Worm (Caenorhabditis elegans) whole organism, L2 larva: ENCODE results near the gene F17H10.2.

Experiments
- F13H6.1 ChIP-seq: sonication (generic microtip); optimal IDR thresholded peaks from 2 replicates; lab custom pipeline; 2016; ENCODE audit warnings: missing genetic modification characterization, missing compliant biosample characterization
- Y55F3AM.14 ChIP-seq: fragments of 200-800 bp; sonication (Bioruptor generic); optimal IDR thresholded peaks from 2 replicates; lab custom pipeline; 2018; ENCODE audit warnings: mild to moderate bottlenecking, missing genetic modification characterization, missing compliant biosample characterization
- alr-1 ChIP-seq: fragments of 150-350 bp; optimal IDR thresholded peaks from 2 replicates; lab custom pipeline; 2014; ENCODE audit warnings: missing biosample characterization, missing genetic modification characterization
- aly-2 ChIP-seq: fragments of 150-350 bp; optimal IDR thresholded peaks from 2 replicates; lab custom pipeline; 2014; ENCODE audit warnings: missing biosample characterization, missing genetic modification characterization
- blmp-1 ChIP-seq: sonication (generic microtip); optimal IDR thresholded peaks from 2 replicates; lab custom pipeline; 2017; ENCODE audit warnings: missing genetic modification characterization, mild to moderate bottlenecking, missing compliant biosample characterization, antibody characterized with exemption, moderate library complexity; ENCODE audit not compliant: insufficient read depth
- crh-2 ChIP-seq: sonication (generic microtip); optimal IDR thresholded peaks from 2 replicates; lab custom pipeline; 2017; ENCODE audit warnings: missing biosample characterization, missing genetic modification characterization
- dmd-4 ChIP-seq: sonication (generic microtip); optimal IDR thresholded peaks from 2 replicates; lab custom pipeline; 2017; ENCODE audit warnings: missing biosample characterization, missing genetic modification characterization
- egl-27 ChIP-seq: sonication (generic microtip); optimal IDR thresholded peaks from 3 replicates; lab custom pipeline; 2017; ENCODE audit warnings: missing biosample characterization, missing genetic modification reagents, missing genetic modification characterization
- elt-1 ChIP-seq: fragments of 150-350 bp; optimal IDR thresholded peaks from 2 replicates; lab custom pipeline; 2014; ENCODE audit warnings: missing biosample characterization, missing genetic modification characterization
- elt-3 ChIP-seq: sonication (generic microtip); optimal IDR thresholded peaks from 2 replicates; lab custom pipeline; 2017; ENCODE audit warnings: missing biosample characterization, missing genetic modification characterization
- fos-1 ChIP-seq: fragments of 150-350 bp; optimal IDR thresholded peaks from 2 replicates; lab custom pipeline; 2014; ENCODE audit warnings: missing biosample characterization, missing genetic modification characterization
- gmeb-1 ChIP-seq: fragments of 150-350 bp; optimal IDR thresholded peaks from 2 replicates; lab custom pipeline; 2014; ENCODE audit warnings: missing biosample characterization, missing genetic modification characterization
- lin-11 ChIP-seq: fragments of 150-350 bp; sonication (generic microtip); optimal IDR thresholded peaks from 2 replicates; lab custom pipeline; 2014; ENCODE audit warnings: missing biosample characterization, missing genetic modification characterization, inconsistent platforms, mixed read lengths
- lin-13 ChIP-seq: fragments of 150-350 bp; optimal IDR thresholded peaks from 2 replicates; lab custom pipeline; 2014; ENCODE audit warnings: missing biosample characterization, missing genetic modification reagents, missing genetic modification characterization
- lsy-2 ChIP-seq, 2 experiments: fragments of 150-350 bp in 1 of 2; sonication (generic microtip) in 1 of 2; optimal IDR thresholded peaks; 2 replicates each; lab custom pipeline; 2014 to 2017; ENCODE audit warnings: missing biosample characterization in 2 of 2, missing genetic modification characterization in 2 of 2
- mab-5 ChIP-seq: fragments of 150-350 bp; optimal IDR thresholded peaks from 2 replicates; lab custom pipeline; 2014; ENCODE audit warnings: missing biosample characterization, missing genetic modification characterization
- mdl-1 ChIP-seq, 2 experiments: fragments of 150-350 bp in 1 of 2; sonication (generic microtip) in 1 of 2; optimal IDR thresholded peaks; 2 replicates each; lab custom pipeline; 2017; ENCODE audit warnings: missing biosample characterization in 2 of 2, missing genetic modification characterization in 2 of 2
- nhr-11 ChIP-seq: fragments of 150-350 bp; optimal IDR thresholded peaks from 2 replicates; lab custom pipeline; 2014; ENCODE audit warnings: missing biosample characterization, missing genetic modification characterization
- nhr-21 ChIP-seq: fragments of 150-350 bp; optimal IDR thresholded peaks from 2 replicates; lab custom pipeline; 2014; ENCODE audit warnings: missing biosample characterization, missing genetic modification characterization
- nhr-23 ChIP-seq: fragments of 150-350 bp; optimal IDR thresholded peaks from 2 replicates; lab custom pipeline; 2014; ENCODE audit warnings: missing biosample characterization, missing genetic modification reagents, missing genetic modification characterization
- nhr-25 ChIP-seq: fragments of 150-350 bp; sonication (generic microtip); optimal IDR thresholded peaks from 3 replicates; lab custom pipeline; 2014; ENCODE audit warnings: missing biosample characterization, missing genetic modification characterization
- nhr-6 ChIP-seq: fragments of 150-350 bp; optimal IDR thresholded peaks from 2 replicates; lab custom pipeline; 2014; ENCODE audit warnings: missing biosample characterization, missing genetic modification characterization
- nhr-77 ChIP-seq: fragments of 150-350 bp; optimal IDR thresholded peaks from 2 replicates; lab custom pipeline; 2014; ENCODE audit warnings: missing biosample characterization, missing genetic modification characterization
- peb-1 ChIP-seq: fragments of 150-350 bp; optimal IDR thresholded peaks from 2 replicates; lab custom pipeline; 2014; ENCODE audit warnings: missing biosample characterization, missing genetic modification characterization
- skn-1 ChIP-seq: sonication (generic microtip); optimal IDR thresholded peaks from 2 replicates; lab custom pipeline; 2017; ENCODE audit warnings: missing biosample characterization, missing genetic modification characterization
- sma-3 ChIP-seq: sonication (generic microtip); optimal IDR thresholded peaks from 2 replicates; lab custom pipeline; 2016; ENCODE audit warnings: missing genetic modification reagents, missing genetic modification characterization, missing compliant biosample characterization
- sma-9 ChIP-seq, 2 experiments: fragments of 150-350 bp in 1 of 2; sonication (generic microtip) in 1 of 2; optimal IDR thresholded peaks; 2 replicates each; lab custom pipeline; 2014 to 2016; ENCODE audit warnings: missing genetic modification characterization in 2 of 2, mild to moderate bottlenecking in 1 of 2, missing biosample characterization in 1 of 2, missing compliant biosample characterization in 1 of 2, missing genetic modification reagents in 1 of 2, moderate library complexity in 1 of 2
- unc-55 ChIP-seq: fragments of 150-350 bp; sonication (generic microtip); optimal IDR thresholded peaks from 3 replicates; lab custom pipeline; 2014; ENCODE audit warnings: missing biosample characterization, missing genetic modification reagents, missing genetic modification characterization
- ztf-1 ChIP-seq: fragments of 200-800 bp; sonication (Bioruptor generic); conservative IDR thresholded peaks from 2 replicates; pipeline ENCODE4 v1.3.6; 2022; ENCODE audit warnings: missing genetic modification characterization, missing compliant biosample characterization
- ztf-11 ChIP-seq: sonication (generic microtip); optimal IDR thresholded peaks from 2 replicates; lab custom pipeline; 2017; ENCODE audit warnings: missing biosample characterization, missing genetic modification characterization

F17H10.2 gene

ce11 chrX:13165686-13166085 lies 52.1 kb downstream of the F17H10.2 start:
- no peak for TF ChIP-seq nhr-6 (tag; lab: Kevin White, UChicago)
- TF ChIP-seq sma-9 (GFP tag; optimal IDR thresholded peaks at IDR 0.05; lab: Kevin White, UChicago): peak; percentile 84
- no peak for TF ChIP-seq sma-9 (tag; optimal IDR thresholded peaks at IDR 0.05; lab: Kevin White, UChicago)
- TF ChIP-seq crh-2 (tag; lab: Kevin White, UChicago): peak; percentile 67
- TF ChIP-seq ztf-1 (GFP tag; lab: Robert Waterston, UW): no peak
- peak in 1 of 2 experiments; percentile 28 for TF ChIP-seq mdl-1 (tag; optimal IDR thresholded peaks at IDR 0.05; lab: Kevin White, UChicago)
- no peak for TF ChIP-seq lin-13 (GFP tag; lab: Kevin White, UChicago)
- peak in 1 of 2 experiments; percentile 32 for TF ChIP-seq lsy-2 (tag; optimal IDR thresholded peaks at IDR 0.05; lab: Kevin White, UChicago)
- peak; percentile 63 for TF ChIP-seq gmeb-1 (tag; lab: Kevin White, UChicago)
- no peak for TF ChIP-seq skn-1
- no peak for TF ChIP-seq nhr-11
- TF ChIP-seq nhr-77 (tag; lab: Kevin White, UChicago): peak; percentile 14
- TF ChIP-seq egl-27 (tag; lab: Kevin White, UChicago): peak; percentile 75
- TF ChIP-seq alr-1 (tag; lab: Kevin White, UChicago): no peak
- no peak for TF ChIP-seq nhr-25 (tag; lab: Kevin White, UChicago)
- no peak for TF ChIP-seq elt-1 (tag; lab: Kevin White, UChicago)
- peak; percentile 64 for TF ChIP-seq F13H6.1 (tag; lab: Kevin White, UChicago)
- TF ChIP-seq unc-55 (GFP tag; lab: Kevin White, UChicago): no peak
- peak; percentile 56 for TF ChIP-seq nhr-21 (tag; lab: Kevin White, UChicago)
- no peak for TF ChIP-seq nhr-23 (tag; lab: Kevin White, UChicago)
- TF ChIP-seq ztf-11 (tag; lab: Kevin White, UChicago): no peak
- TF ChIP-seq blmp-1: peak; percentile 47
- no peak for TF ChIP-seq lin-11
- no peak for TF ChIP-seq dmd-4
- TF ChIP-seq Y55F3AM.14 (GFP tag; lab: Kevin White, UChicago): no peak
- TF ChIP-seq elt-3 (tag; lab: Kevin White, UChicago): no peak
- TF ChIP-seq aly-2 (tag; lab: Kevin White, UChicago): no peak
- no peak for TF ChIP-seq peb-1 (tag; lab: Kevin White, UChicago)
- no peak for TF ChIP-seq mab-5 (tag; lab: Kevin White, UChicago)
- TF ChIP-seq sma-3: peak; percentile 55
- peak; percentile 96 for TF ChIP-seq fos-1 (tag; lab: Kevin White, UChicago)
